Fruit fly (Drosophila melanogaster) Kc167 (cell line): ENCODE measurements around the gene ND-13A.

Experiments
- Sin3A ChIP-seq: fragments of >200 bp; optimal IDR thresholded peaks from 2 replicates; lab custom pipeline; 2018; ENCODE audit warnings: missing external identifiers
- insv ChIP-seq: fragments of >200 bp; optimal IDR thresholded peaks from 3 replicates; lab custom pipeline; 2018; ENCODE audit warnings: missing external identifiers
- psq ChIP-seq: fragments of >200 bp; optimal IDR thresholded peaks from 2 replicates; lab custom pipeline; 2017; ENCODE audit warnings: missing external identifiers
- ttk ChIP-seq: sonication (Bioruptor generic); optimal IDR thresholded peaks from 2 replicates; lab custom pipeline; 2017; ENCODE audit warnings: missing external identifiers

dm6 chr2L:5147188-5147855 lies 47.2 kb upstream of the ND-13A start:
- TF ChIP-seq insv (lab: Kevin White, UChicago), result no peak
- no peak for TF ChIP-seq psq
- TF ChIP-seq Sin3A (lab: Kevin White, UChicago), result no peak
- no peak for TF ChIP-seq ttk (lab: Kevin White, UChicago)
